Fruit fly (Drosophila melanogaster) whole organism, embryonic: Measurements from ENCODE around the gene PH4alphaSG2.

Experiments used
- B-H2 ChIP-seq: fragments of 200-800 bp; sonication (Bioruptor generic); optimal IDR thresholded peaks from 2 replicates; lab custom pipeline; 2018; ENCODE audit warnings: missing biosample characterization, mild to moderate bottlenecking, missing genetic modification characterization
- CG11504 ChIP-seq: fragments of 200-800 bp; sonication (Bioruptor generic); optimal IDR thresholded peaks from 3 replicates; lab custom pipeline; 2019; ENCODE audit warnings: missing biosample characterization, mild to moderate bottlenecking, missing genetic modification characterization, moderate library complexity
- CG11695 ChIP-seq: fragments of 200-800 bp; sonication (Bioruptor generic); IDR thresholded peaks from 3 replicates; pipeline ENCODE4 v1.3.6; 2022; ENCODE audit warnings: missing biosample characterization, missing genetic modification characterization
- CG12391 ChIP-seq: fragments of 200-800 bp; sonication (Bioruptor generic); optimal IDR thresholded peaks from 3 replicates; lab custom pipeline; 2018; ENCODE audit warnings: missing biosample characterization, mild to moderate bottlenecking, missing genetic modification characterization, moderate library complexity
- CG12769 ChIP-seq: fragments of 200-800 bp; sonication (Bioruptor generic); optimal IDR thresholded peaks from 2 replicates; lab custom pipeline; 2019; ENCODE audit warnings: missing biosample characterization, mild to moderate bottlenecking, missing genetic modification characterization, moderate library complexity
- CG13287 ChIP-seq: fragments of 200-800 bp; sonication (Bioruptor generic); IDR thresholded peaks from 2 replicates; pipeline ENCODE4 v1.3.6; 2022; ENCODE audit warnings: missing biosample characterization, missing genetic modification characterization; ENCODE audit not compliant: partially characterized antibody
- CG2199 ChIP-seq: fragments of 200-800 bp; sonication (Bioruptor generic); IDR thresholded peaks from 3 replicates; pipeline ENCODE4 v1.3.6; 2022; ENCODE audit warnings: missing biosample characterization, missing genetic modification characterization
- CG2202 ChIP-seq: fragments of 200-800 bp; sonication (Bioruptor generic); optimal IDR thresholded peaks from 2 replicates; lab custom pipeline; 2018; ENCODE audit warnings: missing biosample characterization, mild to moderate bottlenecking, missing genetic modification characterization
- CG2678 ChIP-seq: fragments of 200-800 bp; sonication (Bioruptor generic); optimal IDR thresholded peaks from 3 replicates; lab custom pipeline; 2019; ENCODE audit warnings: missing biosample characterization, mild to moderate bottlenecking, missing genetic modification characterization, moderate library complexity
- CG2712 ChIP-seq: fragments of 200-800 bp; optimal IDR thresholded peaks from 3 replicates; lab custom pipeline; 2019; ENCODE audit warnings: missing biosample characterization, mild to moderate bottlenecking, missing genetic modification characterization, moderate library complexity
- CG2889 ChIP-seq: fragments of 200-800 bp; sonication (Bioruptor generic); IDR thresholded peaks from 3 replicates; pipeline ENCODE4 v1.3.6; 2022; ENCODE audit warnings: missing biosample characterization, missing genetic modification characterization
- CG4617 ChIP-seq: fragments of 200-800 bp; sonication (Bioruptor generic); optimal IDR thresholded peaks from 3 replicates; lab custom pipeline; 2016; ENCODE audit warnings: missing biosample characterization, missing genetic modification characterization, borderline replicate concordance
- CG7928 ChIP-seq: fragments of 200-800 bp; sonication (Bioruptor generic); optimal IDR thresholded peaks from 2 replicates; lab custom pipeline; 2017; ENCODE audit warnings: missing biosample characterization, mild to moderate bottlenecking, missing genetic modification characterization
- CG8281 ChIP-seq: fragments of 200-800 bp; sonication (Bioruptor generic); optimal IDR thresholded peaks from 2 replicates; lab custom pipeline; 2018; ENCODE audit warnings: missing biosample characterization, mild to moderate bottlenecking, missing genetic modification characterization, moderate library complexity
- CG8478 ChIP-seq: fragments of >200 bp; optimal IDR thresholded peaks from 2 replicates; lab custom pipeline; 2018
- CG9437 ChIP-seq: fragments of 200-800 bp; sonication (Bioruptor generic); optimal IDR thresholded peaks from 2 replicates; lab custom pipeline; 2018; ENCODE audit warnings: missing biosample characterization, mild to moderate bottlenecking, missing genetic modification characterization
- D19B ChIP-seq: fragments of 200-800 bp; sonication (Bioruptor generic); optimal IDR thresholded peaks from 2 replicates; lab custom pipeline; 2017; ENCODE audit warnings: missing biosample characterization, mild to moderate bottlenecking, missing genetic modification characterization
- Dll ChIP-seq: fragments of 200-800 bp; sonication (Bioruptor generic); IDR thresholded peaks from 4 replicates; pipeline ENCODE4 v1.3.6; 2022; ENCODE audit warnings: missing biosample characterization, missing genetic modification characterization; ENCODE audit not compliant: partially characterized antibody
- H2.0 ChIP-seq: fragments of 200-800 bp; sonication (Bioruptor generic); IDR thresholded peaks from 2 replicates; pipeline ENCODE4 v1.3.6; 2022; ENCODE audit warnings: missing biosample characterization, missing genetic modification characterization
- Hr78 ChIP-seq, 2 experiments: fragments of 200-800 bp in 1 of 2; fragments of >200 bp in 1 of 2; sonication (Bioruptor generic) in 1 of 2; optimal IDR thresholded peaks; 2 replicates each; lab custom pipeline; 2017 to 2019; ENCODE audit warnings: missing biosample characterization in 2 of 2, missing genetic modification characterization in 2 of 2, mild to moderate bottlenecking in 1 of 2, moderate library complexity in 1 of 2
- Med ChIP-seq: fragments of 200-800 bp; sonication (Bioruptor generic); peaks from one replicate; lab custom pipeline; 2016; ENCODE audit warnings: missing biosample characterization, missing genetic modification characterization, mild to moderate bottlenecking, inconsistent platforms, moderate library complexity
- Meics ChIP-seq: fragments of 200-800 bp; sonication (Bioruptor generic); optimal IDR thresholded peaks from 2 replicates; lab custom pipeline; 2017; ENCODE audit warnings: missing biosample characterization, mild to moderate bottlenecking, missing genetic modification characterization
- Oaz ChIP-seq: fragments of 200-800 bp; sonication (Bioruptor generic); IDR thresholded peaks from 2 replicates; pipeline ENCODE4 v1.3.6; 2022; ENCODE audit warnings: missing biosample characterization, missing genetic modification characterization
- Sox102F ChIP-seq: fragments of 200-800 bp; sonication (Bioruptor generic); optimal IDR thresholded peaks from 2 replicates; lab custom pipeline; 2018; ENCODE audit warnings: missing biosample characterization, mild to moderate bottlenecking, missing genetic modification characterization, moderate library complexity
- ara ChIP-seq: fragments of 200-800 bp; sonication (Bioruptor generic); IDR thresholded peaks from 2 replicates; pipeline ENCODE4 v1.3.6; 2022; ENCODE audit warnings: missing biosample characterization, missing genetic modification characterization
- az2 ChIP-seq: fragments of 200-800 bp; sonication (Bioruptor generic); optimal IDR thresholded peaks from 3 replicates; lab custom pipeline; 2016; ENCODE audit warnings: missing biosample characterization, missing genetic modification characterization
- bsh ChIP-seq, 2 experiments: fragments of 200-800 bp; sonication (Bioruptor generic); optimal IDR thresholded peaks; 2 replicates each; lab custom pipeline; 2017 to 2018; ENCODE audit warnings: mild to moderate bottlenecking in 2 of 2, missing biosample characterization in 2 of 2, missing genetic modification characterization in 2 of 2, moderate library complexity in 1 of 2
- ci ChIP-seq: fragments of 200-800 bp; sonication (Bioruptor generic); IDR thresholded peaks from 3 replicates; pipeline ENCODE4 v1.3.6; 2022; ENCODE audit warnings: missing biosample characterization, missing genetic modification characterization
- eve ChIP-seq, 2 experiments: fragments of >200 bp; optimal IDR thresholded peaks; 2 replicates each; lab custom pipeline; 2017; ENCODE audit warnings: missing biosample characterization in 2 of 2, missing genetic modification characterization in 2 of 2
- fd102C ChIP-seq: fragments of 200-800 bp; sonication (Bioruptor generic); optimal IDR thresholded peaks from 2 replicates; lab custom pipeline; 2018; ENCODE audit warnings: missing biosample characterization, mild to moderate bottlenecking, missing genetic modification characterization, moderate library complexity
- fd3F ChIP-seq: fragments of 200-800 bp; sonication (Bioruptor generic); optimal IDR thresholded peaks from 2 replicates; lab custom pipeline; 2018; ENCODE audit warnings: missing biosample characterization, mild to moderate bottlenecking, missing genetic modification characterization, moderate library complexity
- fru ChIP-seq: fragments of >200 bp; optimal IDR thresholded peaks from 2 replicates; lab custom pipeline; 2017
- ftz-f1 ChIP-seq: fragments of 200-800 bp; sonication (Bioruptor generic); optimal IDR thresholded peaks from 2 replicates; lab custom pipeline; 2016; ENCODE audit warnings: missing biosample characterization, missing genetic modification characterization
- gem ChIP-seq: fragments of 200-800 bp; sonication (Bioruptor generic); optimal IDR thresholded peaks from 2 replicates; lab custom pipeline; 2019; ENCODE audit warnings: missing biosample characterization, mild to moderate bottlenecking, missing genetic modification characterization, moderate library complexity
- gsb ChIP-seq: fragments of 200-800 bp; sonication (Bioruptor generic); IDR thresholded peaks from 2 replicates; pipeline ENCODE4 v1.3.6; 2022; ENCODE audit warnings: missing biosample characterization, missing genetic modification characterization
- lab ChIP-seq: fragments of 200-800 bp; sonication (Bioruptor generic); optimal IDR thresholded peaks from 3 replicates; lab custom pipeline; 2017; ENCODE audit warnings: missing biosample characterization, missing genetic modification characterization, mild to moderate bottlenecking, moderate library complexity, missing genetic modification reagents
- lbe ChIP-seq: fragments of 200-800 bp; sonication (Bioruptor generic); optimal IDR thresholded peaks from 2 replicates; lab custom pipeline; 2016; ENCODE audit warnings: missing biosample characterization, mild to moderate bottlenecking, missing genetic modification characterization
- lmd ChIP-seq: fragments of 200-800 bp; sonication (Bioruptor generic); IDR thresholded peaks from 2 replicates; pipeline ENCODE4 v1.3.6; 2022; ENCODE audit warnings: missing biosample characterization, missing genetic modification characterization
- nom ChIP-seq: fragments of 200-800 bp; sonication (Bioruptor generic); optimal IDR thresholded peaks from 2 replicates; lab custom pipeline; 2017; ENCODE audit warnings: missing biosample characterization, missing genetic modification characterization, mild to moderate bottlenecking, moderate library complexity, missing genetic modification reagents
- pita ChIP-seq: fragments of 200-800 bp; sonication (Bioruptor generic); optimal IDR thresholded peaks from 2 replicates; lab custom pipeline; 2017; ENCODE audit warnings: missing biosample characterization, mild to moderate bottlenecking, missing genetic modification characterization
- prd ChIP-seq, 3 experiments: fragments of >200 bp in 2 of 3; fragments of 200-800 bp in 1 of 3; sonication (Bioruptor generic) in 1 of 3; optimal IDR thresholded peaks in 2 of 3; IDR thresholded peaks in 1 of 3; 2 replicates in 2 of 3; 3 replicates in 1 of 3; pipeline versions ENCODE4 v1.3.6 to Lab custom; 2017 to 2022; ENCODE audit warnings: missing biosample characterization in 1 of 3, missing genetic modification characterization in 1 of 3
- sens ChIP-seq: fragments of 200-800 bp; sonication (Bioruptor generic); peaks from one replicate; lab custom pipeline; 2016; ENCODE audit warnings: missing biosample characterization, missing genetic modification characterization
- tx ChIP-seq: fragments of 200-800 bp; sonication (Bioruptor generic); optimal IDR thresholded peaks from 2 replicates; lab custom pipeline; 2016; ENCODE audit warnings: missing biosample characterization, missing genetic modification characterization
- unpg ChIP-seq: fragments of 200-800 bp; sonication (Bioruptor generic); optimal IDR thresholded peaks from 3 replicates; lab custom pipeline; 2018; ENCODE audit warnings: missing biosample characterization, mild to moderate bottlenecking, missing genetic modification characterization, moderate library complexity
- vvl ChIP-seq: fragments of 200-800 bp; sonication (Bioruptor generic); IDR thresholded peaks from 2 replicates; pipeline ENCODE4 v1.3.6; 2022; ENCODE audit warnings: missing biosample characterization, missing genetic modification characterization

PH4alphaSG2 gene

dm6 chr3R:30526799-30527465 lies 37.1 kb downstream of the PH4alphaSG2 start, which contains the start of gene jdp (continued):
- TF ChIP-seq fd102C (GFP tag; lab: Kevin White, UChicago) = no peak
- TF ChIP-seq CG9437 (GFP tag; lab: Kevin White, UChicago) = no peak
- TF ChIP-seq CG2199 = no peak
- TF ChIP-seq fru = no peak
- TF ChIP-seq lbe (GFP tag; lab: Kevin White, UChicago) = no peak
- no peak for TF ChIP-seq Dll (GFP tag; lab: Robert Waterston, UW)
- TF ChIP-seq ara (GFP tag; lab: Robert Waterston, UW) = no peak
- no peak for TF ChIP-seq Sox102F
- TF ChIP-seq D19B (GFP tag; lab: Kevin White, UChicago) = no peak
- TF ChIP-seq CG2202 (tag; lab: Kevin White, UChicago) = no peak
- no peak for TF ChIP-seq CG8281 (tag; lab: Kevin White, UChicago)
- no peak for TF ChIP-seq H2.0 (GFP tag; lab: Robert Waterston, UW)
- peak; percentile 41 for TF ChIP-seq nom
- no peak for TF ChIP-seq CG4617 (GFP tag; lab: Kevin White, UChicago)
- no peak for TF ChIP-seq ftz-f1 (GFP tag; lab: Kevin White, UChicago)
- no peak for TF ChIP-seq CG11504 (tag; lab: Kevin White, UChicago)

- no peak for TF ChIP-seq B-H2
- TF ChIP-seq CG13287 (GFP tag; lab: Robert Waterston, UW) = no peak
- peak; percentile 24 for TF ChIP-seq CG8478 (lab: Kevin White, UChicago)
- TF ChIP-seq Med (GFP tag; lab: Kevin White, UChicago) = peak; percentile 52
- TF ChIP-seq CG7928 (GFP tag; lab: Kevin White, UChicago) = no peak
- no peak for TF ChIP-seq CG2889 (GFP tag; lab: Robert Waterston, UW)
- 0 out of 3 replicates have a peak, but pooled peaks have one; percentile 28 for TF ChIP-seq ci (GFP tag; lab: Robert Waterston, UW)
- no peak for TF ChIP-seq az2 (GFP tag; lab: Kevin White, UChicago)
- peak; percentile 56 for TF ChIP-seq sens (GFP tag; lab: Kevin White, UChicago)
- no peak for TF ChIP-seq tx (GFP tag; lab: Kevin White, UChicago)
- TF ChIP-seq gsb (GFP tag; lab: Robert Waterston, UW) = no peak
Observed at dm6 chr3R:30528692-30529305, 38.9 kb downstream of the PH4alphaSG2 start.

- TF ChIP-seq Hr78 (GFP tag; optimal IDR thresholded peaks at IDR 0.05; lab: Kevin White, UChicago) = no peak
- TF ChIP-seq gem (tag; lab: Kevin White, UChicago) = peak; percentile 28
- peak in 1 of 2 experiments; percentile 29 for TF ChIP-seq bsh (GFP tag; optimal IDR thresholded peaks at IDR 0.05; lab: Kevin White, UChicago)
- no peak for TF ChIP-seq fd3F (GFP tag; lab: Kevin White, UChicago)
- no peak for TF ChIP-seq pita (GFP tag; lab: Kevin White, UChicago)
- peak; percentile 19 for TF ChIP-seq CG11504 (tag; lab: Kevin White, UChicago)
- TF ChIP-seq ci (GFP tag; lab: Robert Waterston, UW) = 0 out of 3 replicates have a peak, but pooled peaks have one; percentile 30
- peak; percentile 48 for TF ChIP-seq Med (GFP tag; lab: Kevin White, UChicago)
- TF ChIP-seq unpg = peak; percentile 9
- TF ChIP-seq Oaz = no peak
- peak; percentile 65 for TF ChIP-seq CG12769 (tag; lab: Kevin White, UChicago)
- 0 out of 3 replicates have a peak, but pooled peaks have one; percentile 10 for TF ChIP-seq CG11695 (GFP tag; lab: Robert Waterston, UW)
- TF ChIP-seq vvl (GFP tag; lab: Robert Waterston, UW) = peak; percentile 20; the same call in 1 of the 2 replicates
- no peak for TF ChIP-seq prd (optimal IDR thresholded peaks at IDR 0.05; lab: Kevin White, UChicago)
- TF ChIP-seq prd (GFP tag; IDR thresholded peaks at IDR 0.05; lab: Robert Waterston, UW) = 0 out of 3 replicates have a peak, but pooled peaks have one; percentile 14
- 0 out of 2 replicates have a peak, but pooled peaks have one; percentile 19 for TF ChIP-seq lmd (GFP tag; lab: Robert Waterston, UW)
- TF ChIP-seq Sox102F = peak; percentile 23
- TF ChIP-seq Meics (GFP tag; lab: Kevin White, UChicago) = no peak
- TF ChIP-seq sens (GFP tag; lab: Kevin White, UChicago) = peak; percentile 38
- peak; percentile 6 for TF ChIP-seq CG2712 (tag; lab: Kevin White, UChicago)
- peak; percentile 15 for TF ChIP-seq CG2678
- TF ChIP-seq lab (GFP tag; lab: Kevin White, UChicago) = peak; percentile 9
- peak; percentile 19 for TF ChIP-seq CG12391 (tag; lab: Kevin White, UChicago)
- TF ChIP-seq eve (GFP tag; optimal IDR thresholded peaks at IDR 0.05; lab: Kevin White, UChicago) = peak in 1 of 2 experiments; percentile 23
Observed at dm6 chr3R:30529570-30529969, 39.7 kb downstream of the PH4alphaSG2 start.
